Worm (Caenorhabditis elegans) whole organism, midembryonic: ENCODE results near the gene F25B3.5.

ENCODE experiments used
- T22C8.4 ChIP-seq: fragments of 200-800 bp; sonication (Bioruptor generic); IDR thresholded peaks from 2 replicates; pipeline ENCODE4 v1.3.6; 2022; ENCODE audit warnings: missing genetic modification characterization, missing compliant biosample characterization
- cog-1 ChIP-seq: sonication (generic microtip); optimal IDR thresholded peaks from 2 replicates; lab custom pipeline; 2016; ENCODE audit warnings: missing genetic modification characterization, missing compliant biosample characterization
- flt-1 ChIP-seq: fragments of 200-800 bp; sonication (Bioruptor generic); IDR thresholded peaks from 2 replicates; pipeline ENCODE4 v1.3.6; 2022; ENCODE audit warnings: missing genetic modification characterization, missing compliant biosample characterization
- klf-2 ChIP-seq: fragments of 200-800 bp; sonication (Bioruptor generic); conservative IDR thresholded peaks from 2 replicates; pipeline ENCODE4 v1.3.6; 2022; ENCODE audit warnings: missing genetic modification reagents, missing genetic modification characterization, missing compliant biosample characterization
- med-1 ChIP-seq: sonication (generic microtip); optimal IDR thresholded peaks from 2 replicates; lab custom pipeline; 2017; ENCODE audit warnings: missing genetic modification characterization, mild to moderate bottlenecking, missing compliant biosample characterization, antibody characterized with exemption, missing genetic modification reagents; ENCODE audit not compliant: insufficient read depth
- ref-1 ChIP-seq: fragments of 200-800 bp; sonication (Bioruptor generic); conservative IDR thresholded peaks from 2 replicates; pipeline ENCODE4 v1.3.6; 2022; ENCODE audit warnings: missing genetic modification reagents, missing genetic modification characterization, missing compliant biosample characterization
- tab-1 ChIP-seq: fragments of 200-800 bp; sonication (Bioruptor generic); IDR thresholded peaks from 2 replicates; pipeline ENCODE4 v1.3.6; 2022; ENCODE audit warnings: missing genetic modification characterization, missing compliant biosample characterization
- ztf-23 ChIP-seq: fragments of 200-800 bp; sonication (Bioruptor generic); IDR thresholded peaks from 2 replicates; pipeline ENCODE4 v1.3.6; 2022; ENCODE audit warnings: missing genetic modification reagents, missing genetic modification characterization, missing compliant biosample characterization
- ztf-29 ChIP-seq: fragments of 200-800 bp; sonication (Bioruptor generic); IDR thresholded peaks from 2 replicates; pipeline ENCODE4 v1.3.6; 2022; ENCODE audit warnings: missing genetic modification reagents, missing genetic modification characterization, missing compliant biosample characterization

ce11 chrV:9615725-9616124 lies 45.6 kb upstream of the F25B3.5 start, which contains the start of gene pqn-63:
- TF ChIP-seq med-1 (GFP tag; lab: Kevin White, UChicago): no peak
- no peak for TF ChIP-seq ref-1 (GFP tag; lab: Robert Waterston, UW)
- TF ChIP-seq cog-1 (tag; lab: Kevin White, UChicago): no peak
- TF ChIP-seq ztf-23 (GFP tag; lab: Robert Waterston, UW): no peak
- no peak for TF ChIP-seq T22C8.4 (GFP tag; lab: Robert Waterston, UW)
- no peak for TF ChIP-seq tab-1 (GFP tag; lab: Robert Waterston, UW)
- TF ChIP-seq flt-1 (GFP tag; lab: Robert Waterston, UW): no peak
- TF ChIP-seq ztf-29: no peak
- TF ChIP-seq klf-2 (GFP tag; lab: Robert Waterston, UW): no peak
